Fruit fly (Drosophila melanogaster) whole organism, embryonic: ENCODE results near the gene Tom70.

Experiments used
- Adf1 ChIP-seq: fragments of 200-800 bp; sonication (Bioruptor generic); IDR thresholded peaks from 2 replicates; pipeline ENCODE4 v1.3.6; 2022; ENCODE audit warnings: missing biosample characterization, missing genetic modification characterization
- C15 ChIP-seq: fragments of 200-800 bp; sonication (Bioruptor generic); IDR thresholded peaks from 3 replicates; pipeline ENCODE4 v1.3.6; 2022; ENCODE audit warnings: missing biosample characterization, missing genetic modification characterization
- CG10209 ChIP-seq: fragments of 200-800 bp; sonication (Bioruptor generic); optimal IDR thresholded peaks from 3 replicates; lab custom pipeline; 2017; ENCODE audit warnings: missing biosample characterization, mild to moderate bottlenecking, missing genetic modification characterization, missing genetic modification reagents
- CG10979 ChIP-seq: fragments of 200-800 bp; sonication (Bioruptor generic); optimal IDR thresholded peaks from 2 replicates; lab custom pipeline; 2018; ENCODE audit warnings: missing biosample characterization, mild to moderate bottlenecking, missing genetic modification characterization, moderate library complexity
- CG11093 ChIP-seq: fragments of 200-800 bp; sonication (Bioruptor generic); IDR thresholded peaks from 3 replicates; pipeline ENCODE4 v1.3.6; 2022; ENCODE audit warnings: missing biosample characterization, missing genetic modification characterization
- CG11504 ChIP-seq: fragments of 200-800 bp; sonication (Bioruptor generic); optimal IDR thresholded peaks from 3 replicates; lab custom pipeline; 2019; ENCODE audit warnings: missing biosample characterization, mild to moderate bottlenecking, missing genetic modification characterization, moderate library complexity
- CG11723 ChIP-seq: fragments of 200-800 bp; sonication (Bioruptor generic); optimal IDR thresholded peaks from 2 replicates; lab custom pipeline; 2017; ENCODE audit warnings: missing biosample characterization, mild to moderate bottlenecking, missing genetic modification characterization
- CG12299 ChIP-seq: fragments of 200-800 bp; sonication (Bioruptor generic); optimal IDR thresholded peaks from 2 replicates; lab custom pipeline; 2018; ENCODE audit warnings: missing biosample characterization, mild to moderate bottlenecking, missing genetic modification characterization
- CG12942 ChIP-seq: fragments of 200-800 bp; sonication (Bioruptor generic); optimal IDR thresholded peaks from 3 replicates; lab custom pipeline; 2016; ENCODE audit warnings: missing biosample characterization, missing genetic modification characterization
- CG17359 ChIP-seq: fragments of 200-800 bp; sonication (Bioruptor generic); optimal IDR thresholded peaks from 3 replicates; lab custom pipeline; 2018; ENCODE audit warnings: missing biosample characterization, mild to moderate bottlenecking, missing genetic modification characterization, moderate library complexity
- CG1832 ChIP-seq: fragments of 200-800 bp; sonication (Bioruptor generic); optimal IDR thresholded peaks from 2 replicates; lab custom pipeline; 2017; ENCODE audit warnings: missing biosample characterization, mild to moderate bottlenecking, missing genetic modification characterization, inconsistent platforms
- CG2120 ChIP-seq: fragments of 200-800 bp; sonication (Bioruptor generic); optimal IDR thresholded peaks from 3 replicates; lab custom pipeline; 2016; ENCODE audit warnings: missing biosample characterization, missing genetic modification characterization
- CG2199 ChIP-seq: fragments of 200-800 bp; sonication (Bioruptor generic); IDR thresholded peaks from 3 replicates; pipeline ENCODE4 v1.3.6; 2022; ENCODE audit warnings: missing biosample characterization, missing genetic modification characterization
- CG2202 ChIP-seq: fragments of 200-800 bp; sonication (Bioruptor generic); optimal IDR thresholded peaks from 2 replicates; lab custom pipeline; 2018; ENCODE audit warnings: missing biosample characterization, mild to moderate bottlenecking, missing genetic modification characterization
- CG31388 ChIP-seq: fragments of 200-800 bp; sonication (Bioruptor generic); optimal IDR thresholded peaks from 2 replicates; lab custom pipeline; 2016; ENCODE audit warnings: missing biosample characterization, missing genetic modification characterization
- CG32767 ChIP-seq: fragments of 200-800 bp; sonication (Bioruptor generic); IDR thresholded peaks from 2 replicates; pipeline ENCODE4 v1.3.6; 2022; ENCODE audit warnings: missing biosample characterization, missing genetic modification characterization
- CG34224 ChIP-seq: fragments of 200-800 bp; sonication (Bioruptor generic); IDR thresholded peaks from 3 replicates; pipeline ENCODE4 v1.3.6; 2022; ENCODE audit warnings: missing biosample characterization, missing genetic modification characterization; ENCODE audit not compliant: partially characterized antibody
- CG4282 ChIP-seq: fragments of 200-800 bp; sonication (Bioruptor generic); optimal IDR thresholded peaks from 2 replicates; lab custom pipeline; 2016; ENCODE audit warnings: missing biosample characterization, missing genetic modification characterization
- CG43689 ChIP-seq: fragments of 200-800 bp; sonication (Bioruptor generic); IDR thresholded peaks from 2 replicates; pipeline ENCODE4 v1.3.6; 2022; ENCODE audit warnings: missing biosample characterization, missing genetic modification characterization
- CG4730 ChIP-seq: fragments of 200-800 bp; sonication (Bioruptor generic); IDR thresholded peaks from 2 replicates; pipeline ENCODE4 v1.3.6; 2022; ENCODE audit warnings: missing biosample characterization, missing genetic modification characterization
- CG6272 ChIP-seq: fragments of 200-800 bp; sonication (Bioruptor generic); IDR thresholded peaks from 2 replicates; pipeline ENCODE4 v1.3.6; 2022; ENCODE audit warnings: missing biosample characterization, missing genetic modification characterization
- CG8765 ChIP-seq: fragments of 200-800 bp; sonication (Bioruptor generic); IDR thresholded peaks from 2 replicates; pipeline ENCODE4 v1.3.6; 2022; ENCODE audit warnings: missing biosample characterization, missing genetic modification characterization
- D ChIP-seq, 2 experiments: fragments of 200-800 bp in 1 of 2; fragments of >200 bp in 1 of 2; sonication (Bioruptor generic) in 1 of 2; optimal IDR thresholded peaks; 2 replicates in 1 of 2; 3 replicates in 1 of 2; lab custom pipeline; 2017; ENCODE audit warnings: mild to moderate bottlenecking in 1 of 2, missing biosample characterization in 1 of 2, missing genetic modification characterization in 1 of 2, missing genetic modification reagents in 1 of 2
- Dek ChIP-seq: fragments of 200-800 bp; sonication (Bioruptor generic); optimal IDR thresholded peaks from 3 replicates; lab custom pipeline; 2019; ENCODE audit warnings: missing biosample characterization, mild to moderate bottlenecking, missing genetic modification characterization, moderate library complexity
- Fer3 ChIP-seq: fragments of 200-800 bp; sonication (Bioruptor generic); optimal IDR thresholded peaks from 2 replicates; lab custom pipeline; 2018; ENCODE audit warnings: missing biosample characterization, mild to moderate bottlenecking, missing genetic modification characterization, moderate library complexity
- HLH54F ChIP-seq: fragments of 200-800 bp; sonication (Bioruptor generic); optimal IDR thresholded peaks from 3 replicates; lab custom pipeline; 2016; ENCODE audit warnings: missing biosample characterization, missing genetic modification characterization
- HmgZ ChIP-seq: fragments of 200-800 bp; sonication (Bioruptor generic); optimal IDR thresholded peaks from 2 replicates; lab custom pipeline; 2018; ENCODE audit warnings: missing biosample characterization, mild to moderate bottlenecking, missing genetic modification characterization
- Hr39 ChIP-seq: fragments of >200 bp; optimal IDR thresholded peaks from 2 replicates; lab custom pipeline; 2017
- Hsf ChIP-seq: fragments of 200-800 bp; sonication (Bioruptor generic); optimal IDR thresholded peaks from 3 replicates; lab custom pipeline; 2016; ENCODE audit warnings: missing biosample characterization, missing genetic modification characterization
- Max ChIP-seq: fragments of 200-800 bp; sonication (Bioruptor generic); optimal IDR thresholded peaks from 2 replicates; lab custom pipeline; 2016; ENCODE audit warnings: missing biosample characterization, mild to moderate bottlenecking, missing genetic modification characterization
- Myb ChIP-seq: fragments of 200-800 bp; sonication (Bioruptor generic); optimal IDR thresholded peaks from 2 replicates; lab custom pipeline; 2016; ENCODE audit warnings: missing biosample characterization, missing genetic modification characterization
- Optix ChIP-seq: fragments of 200-800 bp; sonication (Bioruptor generic); IDR thresholded peaks from 3 replicates; pipeline ENCODE4 v1.3.6; 2022; ENCODE audit warnings: missing biosample characterization, missing genetic modification characterization
- Pdp1 ChIP-seq, 2 experiments: fragments of 200-800 bp; sonication (Bioruptor generic); optimal IDR thresholded peaks; 3 replicates each; lab custom pipeline; 2016; ENCODE audit warnings: missing biosample characterization in 2 of 2, missing genetic modification characterization in 2 of 2, mild to moderate bottlenecking in 1 of 2, moderate library complexity in 1 of 2
- Taf1 ChIP-seq: fragments of 200-800 bp; sonication (Bioruptor generic); IDR thresholded peaks from 2 replicates; pipeline ENCODE4 v1.3.6; 2022; ENCODE audit warnings: missing biosample characterization, missing genetic modification characterization
- YL-1 ChIP-seq: fragments of 200-800 bp; sonication (Bioruptor generic); optimal IDR thresholded peaks from 3 replicates; lab custom pipeline; 2017; ENCODE audit warnings: missing biosample characterization, mild to moderate bottlenecking, missing genetic modification characterization
- chinmo ChIP-seq: fragments of 200-800 bp; sonication (Bioruptor generic); IDR thresholded peaks from 4 replicates; pipeline ENCODE4 v1.3.6; 2022; ENCODE audit warnings: missing biosample characterization, missing genetic modification characterization; ENCODE audit not compliant: partially characterized antibody
- dpn ChIP-seq, 2 experiments: fragments of 200-800 bp; sonication (Bioruptor generic); optimal IDR thresholded peaks; 3 replicates each; lab custom pipeline; 2016; ENCODE audit warnings: missing biosample characterization in 2 of 2, missing genetic modification characterization in 2 of 2
- fd96Cb ChIP-seq: fragments of 200-800 bp; sonication (Bioruptor generic); optimal IDR thresholded peaks from 2 replicates; lab custom pipeline; 2018; ENCODE audit warnings: missing biosample characterization, mild to moderate bottlenecking, missing genetic modification characterization, moderate library complexity
- grn ChIP-seq: fragments of 200-800 bp; sonication (Bioruptor generic); optimal IDR thresholded peaks from 3 replicates; lab custom pipeline; 2017; ENCODE audit warnings: missing biosample characterization, missing genetic modification characterization
- gt ChIP-seq: fragments of 200-800 bp; sonication (Bioruptor generic); IDR thresholded peaks from 2 replicates; pipeline ENCODE4 v1.3.6; 2022; ENCODE audit warnings: missing biosample characterization, missing genetic modification characterization
- inv ChIP-seq: fragments of 200-800 bp; sonication (Bioruptor generic); IDR thresholded peaks from 2 replicates; pipeline ENCODE4 v1.3.6; 2022; ENCODE audit warnings: missing biosample characterization, missing genetic modification characterization; ENCODE audit not compliant: partially characterized antibody
- maf-S ChIP-seq: fragments of 200-800 bp; sonication (Bioruptor generic); optimal IDR thresholded peaks from 2 replicates; lab custom pipeline; 2016; ENCODE audit warnings: missing biosample characterization, missing genetic modification characterization
- onecut ChIP-seq: fragments of 200-800 bp; sonication (Bioruptor generic); IDR thresholded peaks from 2 replicates; pipeline ENCODE4 v1.3.6; 2022; ENCODE audit warnings: missing biosample characterization, missing genetic modification characterization
- row ChIP-seq: fragments of 200-800 bp; sonication (Bioruptor generic); IDR thresholded peaks from 3 replicates; pipeline ENCODE4 v1.3.6; 2022; ENCODE audit warnings: missing biosample characterization, missing genetic modification characterization
- sisA ChIP-seq: fragments of 200-800 bp; sonication (Bioruptor generic); IDR thresholded peaks from 2 replicates; pipeline ENCODE4 v1.3.6; 2022; ENCODE audit warnings: missing biosample characterization, missing genetic modification characterization
- sob ChIP-seq: fragments of 200-800 bp; sonication (Bioruptor generic); IDR thresholded peaks from 2 replicates; pipeline ENCODE4 v1.3.6; 2022; ENCODE audit warnings: missing biosample characterization, missing genetic modification characterization
- unpg ChIP-seq: fragments of 200-800 bp; sonication (Bioruptor generic); optimal IDR thresholded peaks from 3 replicates; lab custom pipeline; 2018; ENCODE audit warnings: missing biosample characterization, mild to moderate bottlenecking, missing genetic modification characterization, moderate library complexity
- zen2 ChIP-seq: fragments of 200-800 bp; sonication (Bioruptor generic); IDR thresholded peaks from 3 replicates; pipeline ENCODE4 v1.3.6; 2022; ENCODE audit warnings: missing biosample characterization, missing genetic modification characterization; ENCODE audit not compliant: partially characterized antibody

Gene Tom70

DNA sequence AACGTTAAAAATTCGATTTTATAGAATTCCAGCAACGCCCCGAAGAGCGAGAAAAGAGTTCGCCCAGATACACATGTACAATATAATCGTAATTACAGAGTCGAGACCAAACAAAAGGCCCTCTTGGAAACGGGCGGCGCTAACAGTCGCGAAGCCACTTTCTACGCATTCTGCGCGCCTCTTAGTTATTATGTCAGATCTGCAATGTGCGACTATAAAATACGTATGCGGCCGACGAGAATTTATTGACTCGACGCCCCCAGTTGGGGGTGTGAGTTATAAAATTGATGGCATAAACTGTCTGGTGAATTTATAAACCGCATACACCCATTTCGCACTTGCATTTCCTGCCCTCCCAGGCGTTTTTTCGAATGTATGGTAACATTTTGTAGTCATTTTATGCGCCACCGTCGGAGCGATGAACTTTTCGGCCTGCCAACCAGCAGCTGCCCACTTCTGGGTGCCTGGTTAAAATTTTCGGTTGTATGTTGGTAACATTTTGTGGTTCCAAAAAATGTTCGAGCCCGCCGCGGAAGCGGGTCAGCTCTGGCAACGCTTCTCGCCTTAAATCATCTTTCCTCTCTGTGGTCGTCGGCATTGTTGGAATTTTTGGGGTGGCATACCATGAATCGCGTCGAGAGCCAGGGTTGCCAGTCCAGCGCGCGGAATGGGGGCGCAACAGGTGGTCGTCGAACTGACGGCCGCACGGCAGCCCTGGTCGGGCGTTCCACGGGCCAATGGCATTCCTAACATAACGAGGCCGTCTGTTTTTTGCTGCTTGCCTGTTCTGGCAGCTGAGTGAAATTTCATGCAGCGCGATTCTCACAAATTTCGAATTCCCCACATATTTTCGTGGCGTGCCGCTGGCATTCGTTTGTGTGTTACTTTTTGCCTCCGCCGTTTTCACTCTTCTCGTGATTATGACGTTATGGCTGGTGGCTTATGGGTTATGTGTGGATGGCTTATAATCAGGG, 26.3 kb downstream of the Tom70 start (continued):
- TF ChIP-seq CG1832 (GFP tag; lab: Kevin White, UChicago) (peak; percentile 44), HLH54F (GFP tag; lab: Kevin White, UChicago) (peak; percentile 81), CG11723 (peak; percentile 60), CG10209 (peak; percentile 67), CG8765 (GFP tag; lab: Robert Waterston, UW) (no peak), grn (GFP tag; lab: Kevin White, UChicago) (no peak), D (optimal IDR thresholded peaks at IDR 0.05; lab: Kevin White, UChicago) (peak; percentile 88), D (GFP tag; optimal IDR thresholded peaks at IDR 0.05; lab: Kevin White, UChicago) (peak; percentile 14), Hr39 (lab: Kevin White, UChicago) (no peak), fd96Cb (tag; lab: Kevin White, UChicago) (peak; percentile 26), CG43689 (GFP tag; lab: Robert Waterston, UW) (no peak), CG10979 (tag; lab: Kevin White, UChicago) (peak; percentile 65), sob (no peak), gt (GFP tag; lab: Robert Waterston, UW) (no peak), Adf1 (GFP tag; lab: Robert Waterston, UW) (no peak), sisA (GFP tag; lab: Robert Waterston, UW) (no peak), dpn (GFP tag; optimal IDR thresholded peaks at IDR 0.05; lab: Kevin White, UChicago) (peak; percentile 76 to 81), CG2202 (tag; lab: Kevin White, UChicago) (peak; percentile 24), CG11504 (tag; lab: Kevin White, UChicago) (peak; percentile 80), CG4730 (no peak), Hsf (GFP tag; lab: Kevin White, UChicago) (peak; percentile 58), CG31388 (GFP tag; lab: Kevin White, UChicago) (peak; percentile 26), YL-1 (GFP tag; lab: Kevin White, UChicago) (peak; percentile 44), onecut (GFP tag; lab: Robert Waterston, UW) (peak; percentile 84), Fer3 (peak; percentile 55), CG6272 (GFP tag; lab: Robert Waterston, UW) (peak; percentile 80), Myb (peak; percentile 56), unpg (peak; percentile 57), chinmo (GFP tag; lab: Robert Waterston, UW) (no peak), inv (GFP tag; lab: Robert Waterston, UW) (no peak), CG11093 (GFP tag; lab: Robert Waterston, UW) (peak; percentile 66; the same call in 2 of the 3 replicates), Taf1 (no peak), row (GFP tag; lab: Robert Waterston, UW) (no peak), Optix (GFP tag; lab: Robert Waterston, UW) (no peak), CG4282 (GFP tag; lab: Kevin White, UChicago) (no peak), CG32767 (GFP tag; lab: Robert Waterston, UW) (no peak), Max (peak; percentile 34), CG12299 (tag; lab: Kevin White, UChicago) (peak; percentile 40), CG17359 (peak; percentile 73), CG2199 (GFP tag; lab: Robert Waterston, UW) (no peak), Pdp1 (GFP tag; optimal IDR thresholded peaks at IDR 0.05; lab: Kevin White, UChicago) (peak; percentile 72 to 94), CG2120 (peak; percentile 88), CG12942 (GFP tag; lab: Kevin White, UChicago) (peak; percentile 26), C15 (GFP tag; lab: Robert Waterston, UW) (no peak), zen2 (GFP tag; lab: Robert Waterston, UW) (no peak), Dek (tag; lab: Kevin White, UChicago) (peak; percentile 60), CG34224 (GFP tag; lab: Robert Waterston, UW) (no peak), maf-S (GFP tag; lab: Kevin White, UChicago) (peak; percentile 71), HmgZ (tag; lab: Kevin White, UChicago) (peak; percentile 94)
